Worm (Caenorhabditis elegans): ENCODE results near the gene Y53F4B.24.

ce11 chrII:15167340-15167739 is 33.1 kb upstream of the Y53F4B.24 start, which contains the start of gene gst-28:
- TF ChIP-seq ceh-39 (tag; optimal IDR thresholded peaks at IDR 0.05) (no peak), lsy-2 (tag; optimal IDR thresholded peaks at IDR 0.05) (no peak), unc-62 (GFP tag; optimal IDR thresholded peaks at IDR 0.05) (no peak), tbx-8 (GFP tag; optimal IDR thresholded peaks at IDR 0.05) (no peak), elt-1 (tag; optimal IDR thresholded peaks at IDR 0.05; ENCODE audit: borderline replicate concordance, insufficient read depth) (no peak), nhr-237 (tag; optimal IDR thresholded peaks at IDR 0.05) (no peak), ham-2 (GFP tag; optimal IDR thresholded peaks at IDR 0.05) (no peak), flh-1 (GFP tag; optimal IDR thresholded peaks at IDR 0.05) (no peak), ztf-11 (tag; optimal IDR thresholded peaks at IDR 0.05) (no peak), unc-120 (tag; optimal IDR thresholded peaks at IDR 0.05; ENCODE audit: poor library complexity, severe bottlenecking) (no peak), nhr-76 (tag; optimal IDR thresholded peaks at IDR 0.05) (no peak), lin-32 (GFP tag; optimal IDR thresholded peaks at IDR 0.05) (no peak)
